Fruit fly (Drosophila melanogaster) Kc167 (cell line): ENCODE data around the gene Rox8.

Source experiments
- Myc ChIP-seq: fragments of >200 bp; optimal IDR thresholded peaks from 2 replicates; lab custom pipeline; 2017; ENCODE audit warnings: missing external identifiers
- h ChIP-seq: fragments of >200 bp; optimal IDR thresholded peaks from 3 replicates; lab custom pipeline; 2018; ENCODE audit warnings: missing external identifiers

- TF ChIP-seq Myc (no peak), h (lab: Kevin White, UChicago) (no peak)
Measured at dm6 chr3R:24073703-24074102, 25.6 kb upstream of the Rox8 start.
